Fruit fly (Drosophila melanogaster): ENCODE results near the gene RhoBTB.

The RhoBTB gene

dm6 chr3L:20375467-20375866 lies 575 bp upstream of the RhoBTB start:
- TF ChIP-seq Sox14 (GFP tag; optimal IDR thresholded peaks at IDR 0.05) (no peak), CG32006 (GFP tag; optimal IDR thresholded peaks at IDR 0.05) (no peak), Met (GFP tag; optimal IDR thresholded peaks at IDR 0.05) (no peak), CG4318 (GFP tag; optimal IDR thresholded peaks at IDR 0.05) (no peak), CG6808 (GFP tag; optimal IDR thresholded peaks at IDR 0.05) (no peak), CG8632 (GFP tag; optimal IDR thresholded peaks at IDR 0.05) (no peak), Eip78C (GFP tag) (no peak), CG11294 (GFP tag; IDR thresholded peaks at IDR 0.05) (no peak), Eip75B (GFP tag; optimal IDR thresholded peaks at IDR 0.05) (no peak), fd59A (GFP tag; optimal IDR thresholded peaks at IDR 0.05) (no peak), Gug (GFP tag; IDR thresholded peaks at IDR 0.05) (no peak), Smox (GFP tag; optimal IDR thresholded peaks at IDR 0.05) (no peak), CG15336 (GFP tag; IDR thresholded peaks at IDR 0.05) (no peak), CG6854 (GFP tag; optimal IDR thresholded peaks at IDR 0.05) (no peak), Ets21C (GFP tag; optimal IDR thresholded peaks at IDR 0.05) (no peak)

DNA sequence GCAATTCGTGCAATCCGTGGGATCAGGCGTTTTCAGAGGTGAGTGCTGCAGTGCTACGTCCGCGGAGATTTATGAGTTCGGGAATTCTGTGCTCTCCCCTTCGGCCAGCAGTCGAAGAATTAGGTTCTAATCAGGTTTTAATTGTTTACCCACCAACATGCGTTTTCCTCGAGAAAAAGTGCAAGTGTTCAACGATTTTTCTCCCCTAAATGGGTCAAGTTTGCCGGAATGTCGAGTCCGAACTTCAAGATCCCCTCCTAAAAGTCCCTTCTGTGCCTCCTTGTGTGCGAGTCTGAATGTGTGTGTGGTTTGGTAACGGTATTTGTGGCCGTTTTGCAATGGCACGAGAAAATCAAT lies 500 bp downstream of the RhoBTB start:
- TF ChIP-seq Eip78C (GFP tag), result peak; percentile 72
- peak; percentile 86 for TF ChIP-seq svp (GFP tag)
- TF ChIP-seq fkh (GFP tag; optimal IDR thresholded peaks at IDR 0.05), result no peak
- TF ChIP-seq Hr4 (GFP tag; optimal IDR thresholded peaks at IDR 0.05), result no peak

dm6 chr3L:20379496-20379895 lies 3.5 kb downstream of the RhoBTB start:
- no peak for TF ChIP-seq OdsH (GFP tag; optimal IDR thresholded peaks at IDR 0.05)
- TF ChIP-seq Hr38 (GFP tag; optimal IDR thresholded peaks at IDR 0.05), result no peak
- TF ChIP-seq Gug (GFP tag; IDR thresholded peaks at IDR 0.05), result no peak
- TF ChIP-seq dsx (GFP tag; optimal IDR thresholded peaks at IDR 0.05; ENCODE audit: poor library complexity, severe bottlenecking), result no peak
- no peak for TF ChIP-seq Sox102F (GFP tag; optimal IDR thresholded peaks at IDR 0.05)
- no peak for TF ChIP-seq lz (GFP tag; optimal IDR thresholded peaks at IDR 0.05)

DNA sequence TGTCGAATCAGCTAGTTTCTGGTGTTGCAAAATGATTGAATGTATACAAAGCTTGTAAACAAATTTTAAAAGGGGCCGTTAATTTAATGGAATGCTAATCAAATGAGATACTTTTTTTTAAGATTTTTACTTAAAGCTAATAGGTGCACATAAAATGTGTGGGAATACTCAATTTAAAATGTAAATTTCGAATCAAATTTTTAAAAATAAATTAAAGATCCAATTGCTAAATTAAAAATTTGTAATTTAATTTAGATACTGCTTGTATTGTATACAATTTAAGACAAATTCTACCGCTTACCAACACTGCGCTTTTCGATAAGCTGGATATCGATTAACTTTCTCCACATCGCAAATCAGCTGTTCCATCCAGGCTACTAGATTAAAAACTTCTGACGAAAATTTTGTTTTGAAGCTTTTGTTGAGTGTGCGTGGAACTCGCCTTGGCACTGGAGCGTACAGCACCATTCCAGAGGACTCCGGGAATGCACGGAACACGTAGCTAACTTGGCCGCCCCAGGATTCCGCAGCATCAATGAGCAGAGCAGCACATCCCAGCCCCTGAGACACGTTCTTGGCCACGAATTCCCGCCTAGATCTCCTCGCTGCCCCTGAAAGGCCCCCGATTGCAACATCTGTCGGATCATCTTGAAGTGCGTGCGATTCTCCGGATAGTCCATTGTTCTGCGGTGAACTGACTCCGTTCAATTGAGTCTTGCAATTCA lies 8.2 kb downstream of the RhoBTB start, which contains the start of the genes CG5498 and fbl:
CG5498 (minus strand) TSS at position 24 of the 725 bp plus-strand sequence.
fbl (plus strand) TSS at position 344 of the 725 bp plus-strand sequence.
- TF ChIP-seq Smox (GFP tag; optimal IDR thresholded peaks at IDR 0.05) (peak; percentile 80), CG34406 (GFP tag; optimal IDR thresholded peaks at IDR 0.05) (peak; percentile 80), Hr4 (GFP tag; optimal IDR thresholded peaks at IDR 0.05) (peak; percentile 70), Ets21C (GFP tag; optimal IDR thresholded peaks at IDR 0.05) (peak; percentile 64), Met (GFP tag; optimal IDR thresholded peaks at IDR 0.05) (peak; percentile 78), eg (GFP tag; IDR thresholded peaks at IDR 0.05) (peak; percentile 69), Ets96B (tag; optimal IDR thresholded peaks at IDR 0.05) (peak; percentile 68), pdm3 (GFP tag; optimal IDR thresholded peaks at IDR 0.05) (peak; percentile 74), CG9139 (GFP tag; optimal IDR thresholded peaks at IDR 0.05) (peak; percentile 24), CG8119 (GFP tag; IDR thresholded peaks at IDR 0.05) (peak; percentile 71; the same call in 2 of the 3 replicates), CG3919 (GFP tag; optimal IDR thresholded peaks at IDR 0.05) (peak; percentile 68), fd85E (GFP tag; optimal IDR thresholded peaks at IDR 0.05) (peak; percentile 23), Eip93F (GFP tag; optimal IDR thresholded peaks at IDR 0.05) (no peak), CG7368 (GFP tag; optimal IDR thresholded peaks at IDR 0.05) (peak; percentile 61), CG11294 (GFP tag; IDR thresholded peaks at IDR 0.05) (peak; percentile 24; the same call in 1 of the 2 replicates), Eip75B (GFP tag; optimal IDR thresholded peaks at IDR 0.05) (peak; percentile 73), fkh (GFP tag; optimal IDR thresholded peaks at IDR 0.05) (peak; percentile 86), CG11762 (GFP tag; optimal IDR thresholded peaks at IDR 0.05; ENCODE audit: insufficient read depth) (peak; percentile 55), spab (GFP tag; optimal IDR thresholded peaks at IDR 0.05) (no peak), Blimp-1 (GFP tag; optimal IDR thresholded peaks at IDR 0.05) (peak; percentile 43), Eip78C (GFP tag) (peak; percentile 94), Sox102F (GFP tag; optimal IDR thresholded peaks at IDR 0.05) (peak; percentile 72), CG1621 (tag; optimal IDR thresholded peaks at IDR 0.05) (no peak), CG8319 (GFP tag; optimal IDR thresholded peaks at IDR 0.05) (peak; percentile 59), Sox14 (GFP tag; optimal IDR thresholded peaks at IDR 0.05) (peak; percentile 79), dsx (GFP tag; optimal IDR thresholded peaks at IDR 0.05; ENCODE audit: poor library complexity, severe bottlenecking) (peak; percentile 75), CG8632 (GFP tag; optimal IDR thresholded peaks at IDR 0.05) (peak; percentile 70), Hr39 (GFP tag; optimal IDR thresholded peaks at IDR 0.05) (peak; percentile 65), CG3032 (tag; optimal IDR thresholded peaks at IDR 0.05) (peak; percentile 66), CG6276 (GFP tag; optimal IDR thresholded peaks at IDR 0.05) (no peak), net (GFP tag; optimal IDR thresholded peaks at IDR 0.05) (peak; percentile 59), Hr38 (GFP tag; optimal IDR thresholded peaks at IDR 0.05) (no peak), CG11902 (GFP tag; optimal IDR thresholded peaks at IDR 0.05) (peak; percentile 54), svp (GFP tag) (peak; percentile 87)
